Fruit fly (Drosophila melanogaster) whole organism, embryonic: ENCODE data around the gene CG43210.

Experiments
- CG11560 ChIP-seq: fragments of 200-800 bp; sonication (Bioruptor generic); IDR thresholded peaks from 3 replicates; pipeline ENCODE4 v1.3.6; 2022; ENCODE audit warnings: missing biosample characterization, missing genetic modification characterization
- CG18011 ChIP-seq: fragments of 200-800 bp; sonication (Bioruptor generic); optimal IDR thresholded peaks from 2 replicates; lab custom pipeline; 2017; ENCODE audit warnings: missing biosample characterization, missing genetic modification characterization, mild to moderate bottlenecking, moderate library complexity, missing genotype
- CG2120 ChIP-seq: fragments of 200-800 bp; sonication (Bioruptor generic); optimal IDR thresholded peaks from 3 replicates; lab custom pipeline; 2016; ENCODE audit warnings: missing biosample characterization, missing genetic modification characterization
- CG3838 ChIP-seq: fragments of 200-800 bp; sonication (Bioruptor generic); optimal IDR thresholded peaks from 3 replicates; lab custom pipeline; 2016; ENCODE audit warnings: missing biosample characterization, missing genetic modification characterization
- CG8388 ChIP-seq: fragments of 200-800 bp; sonication (Bioruptor generic); optimal IDR thresholded peaks from 2 replicates; lab custom pipeline; 2019; ENCODE audit warnings: missing biosample characterization, mild to moderate bottlenecking, missing genetic modification characterization, moderate library complexity
- Dll ChIP-seq: fragments of 200-800 bp; sonication (Bioruptor generic); IDR thresholded peaks from 4 replicates; pipeline ENCODE4 v1.3.6; 2022; ENCODE audit warnings: missing biosample characterization, missing genetic modification characterization; ENCODE audit not compliant: partially characterized antibody
- Eip74EF ChIP-seq, 2 experiments: fragments of 200-800 bp in 1 of 2; fragments of >200 bp in 1 of 2; sonication (Bioruptor generic) in 1 of 2; optimal IDR thresholded peaks; 2 replicates each; lab custom pipeline; 2017 to 2019; ENCODE audit warnings: missing biosample characterization in 2 of 2, missing genetic modification characterization in 2 of 2, mild to moderate bottlenecking in 1 of 2, moderate library complexity in 1 of 2
- Hey ChIP-seq: fragments of 200-800 bp; sonication (Bioruptor generic); optimal IDR thresholded peaks from 3 replicates; lab custom pipeline; 2018; ENCODE audit warnings: missing biosample characterization, mild to moderate bottlenecking, missing genetic modification characterization
- Nf-YA ChIP-seq: fragments of 200-800 bp; sonication (Bioruptor generic); IDR thresholded peaks from 2 replicates; pipeline ENCODE4 v1.3.6; 2022; ENCODE audit warnings: missing biosample characterization, missing genetic modification characterization
- bab2 ChIP-seq: fragments of 200-800 bp; sonication (Bioruptor generic); optimal IDR thresholded peaks from 2 replicates; lab custom pipeline; 2016; ENCODE audit warnings: missing biosample characterization, missing genetic modification characterization
- br ChIP-seq: fragments of >200 bp; optimal IDR thresholded peaks from 2 replicates; lab custom pipeline; 2017
- odd ChIP-seq: fragments of 200-800 bp; sonication (Bioruptor generic); optimal IDR thresholded peaks from 2 replicates; lab custom pipeline; 2017; ENCODE audit warnings: missing biosample characterization, mild to moderate bottlenecking, missing genetic modification characterization
- tgo ChIP-seq: fragments of 200-800 bp; sonication (Bioruptor generic); IDR thresholded peaks from 3 replicates; pipeline ENCODE4 v1.3.6; 2022; ENCODE audit warnings: missing biosample characterization, missing genetic modification characterization

dm6 chr3R:18584546-18584935 is 19.6 kb upstream of the CG43210 start:
- TF ChIP-seq CG2120, result no peak
- TF ChIP-seq odd, result no peak
- no peak for TF ChIP-seq Nf-YA (GFP tag; lab: Robert Waterston, UW)
- no peak for TF ChIP-seq Hey (tag; lab: Kevin White, UChicago)
- no peak for TF ChIP-seq CG18011
- no peak for TF ChIP-seq tgo (GFP tag; lab: Robert Waterston, UW)
- no peak for TF ChIP-seq Dll
- TF ChIP-seq CG3838 (GFP tag; lab: Kevin White, UChicago), result no peak
- no peak for TF ChIP-seq bab2 (GFP tag; lab: Kevin White, UChicago)
- TF ChIP-seq Eip74EF (GFP tag; optimal IDR thresholded peaks at IDR 0.05; lab: Kevin White, UChicago), result no peak
- no peak for TF ChIP-seq CG8388 (GFP tag; lab: Kevin White, UChicago)
- no peak for TF ChIP-seq CG11560
- TF ChIP-seq br, result no peak
